Fruit fly (Drosophila melanogaster) whole organism, prepupa: ENCODE data around the gene MKP-4.

Experiments used
- CG11294 ChIP-seq: fragments of 200-800 bp; sonication (Bioruptor generic); IDR thresholded peaks from 2 replicates; pipeline ENCODE4 v1.3.6; 2022; ENCODE audit warnings: missing biosample characterization, missing genetic modification characterization
- CG15336 ChIP-seq: fragments of 200-800 bp; sonication (Bioruptor generic); IDR thresholded peaks from 2 replicates; pipeline ENCODE4 v1.3.6; 2022; ENCODE audit warnings: missing biosample characterization, missing genetic modification characterization
- CG31627 ChIP-seq: fragments of 200-800 bp; sonication (Bioruptor generic); optimal IDR thresholded peaks from 3 replicates; lab custom pipeline; 2016; ENCODE audit warnings: missing biosample characterization, missing genetic modification characterization
- CG34406 ChIP-seq: fragments of 200-800 bp; sonication (Bioruptor generic); optimal IDR thresholded peaks from 3 replicates; lab custom pipeline; 2016; ENCODE audit warnings: missing biosample characterization, missing genetic modification characterization
- CG6163 ChIP-seq: fragments of 200-800 bp; sonication (Bioruptor generic); IDR thresholded peaks from 3 replicates; pipeline ENCODE4 v1.3.6; 2022; ENCODE audit warnings: missing biosample characterization, missing genetic modification characterization
- Hr39 ChIP-seq: fragments of 200-800 bp; sonication (Bioruptor generic); optimal IDR thresholded peaks from 2 replicates; lab custom pipeline; 2016; ENCODE audit warnings: missing biosample characterization, missing genetic modification characterization
- Hr4 ChIP-seq: fragments of 200-800 bp; sonication (Bioruptor generic); optimal IDR thresholded peaks from 3 replicates; lab custom pipeline; 2016; ENCODE audit warnings: missing biosample characterization, missing genetic modification characterization
- OdsH ChIP-seq: fragments of 200-800 bp; sonication (Bioruptor generic); optimal IDR thresholded peaks from 3 replicates; lab custom pipeline; 2016; ENCODE audit warnings: missing biosample characterization, missing genetic modification characterization

DNA sequence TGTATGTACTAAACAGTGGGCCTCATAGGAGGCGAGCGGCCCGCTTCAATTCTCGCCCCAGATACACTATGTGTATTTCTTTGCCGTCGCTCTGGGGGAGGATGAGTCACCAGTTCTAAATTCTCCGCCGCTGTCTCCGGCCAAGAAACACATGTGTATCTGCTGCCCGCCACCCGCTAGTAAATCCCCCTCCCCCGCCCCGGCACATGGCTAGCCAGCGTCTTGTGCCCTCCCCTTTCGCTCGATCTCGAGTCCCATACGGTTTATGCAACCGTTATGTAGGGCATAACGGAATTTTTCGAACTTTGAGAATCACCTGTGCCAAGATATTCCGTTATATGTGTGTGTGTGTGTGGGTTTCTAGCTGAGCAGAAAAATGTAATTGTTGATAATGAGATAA is 17.0 kb upstream of the MKP-4 start:
- TF ChIP-seq CG34406 (no peak), CG6163 (no peak), Hr4 (GFP tag; lab: Kevin White, UChicago) (no peak), CG31627 (GFP tag; lab: Kevin White, UChicago) (no peak), OdsH (no peak), CG15336 (no peak), Hr39 (GFP tag; lab: Kevin White, UChicago) (no peak), CG11294 (GFP tag; lab: Robert Waterston, UW) (no peak)
